Fruit fly (Drosophila melanogaster) Kc167 (cell line): ENCODE data around the gene CG10866.

Source experiments
- Sin3A ChIP-seq: fragments of >200 bp; optimal IDR thresholded peaks from 2 replicates; lab custom pipeline; 2018; ENCODE audit warnings: missing external identifiers
- h ChIP-seq: fragments of >200 bp; optimal IDR thresholded peaks from 3 replicates; lab custom pipeline; 2018; ENCODE audit warnings: missing external identifiers
- insv ChIP-seq: fragments of >200 bp; optimal IDR thresholded peaks from 3 replicates; lab custom pipeline; 2018; ENCODE audit warnings: missing external identifiers
- psq ChIP-seq: fragments of >200 bp; optimal IDR thresholded peaks from 2 replicates; lab custom pipeline; 2017; ENCODE audit warnings: missing external identifiers

- TF ChIP-seq Sin3A (no peak), h (no peak), psq (lab: Kevin White, UChicago) (no peak), insv (lab: Kevin White, UChicago) (no peak)
Measured at dm6 chr3L:3972599-3972998, 34.8 kb upstream of the CG10866 start, which contains the start of gene CG43915.
